Fruit fly (Drosophila melanogaster): ENCODE results near the gene btn.

btn gene

DNA sequence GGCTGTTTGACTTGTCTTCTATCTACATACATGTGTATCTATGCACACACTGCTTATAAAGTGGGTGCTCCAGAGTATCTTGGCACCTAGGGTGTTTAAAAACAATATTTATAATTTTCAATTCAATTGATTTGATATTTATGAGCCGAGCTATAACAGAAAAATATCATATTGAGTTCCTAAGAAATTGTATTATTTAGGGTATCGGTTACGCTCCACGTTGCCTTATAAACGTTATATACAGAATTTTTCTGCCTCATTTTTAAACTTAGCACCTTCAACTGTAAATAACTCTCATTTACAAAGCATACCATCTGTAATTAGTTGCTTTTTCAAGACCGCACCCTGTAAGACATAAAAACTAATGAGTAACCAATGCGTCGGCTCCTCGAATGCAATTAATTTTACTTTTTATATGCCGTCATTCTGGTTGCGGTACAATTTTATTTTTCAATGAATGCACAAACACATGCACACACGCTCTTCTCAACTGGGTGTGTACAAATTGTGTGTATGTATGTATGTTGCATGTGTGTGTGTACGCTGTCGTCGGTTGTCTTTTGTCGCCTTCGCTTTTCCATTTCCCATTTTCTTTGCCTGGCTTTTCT, 4.3 kb upstream of the btn start (continued):
- peak; percentile 1 for TF ChIP-seq maf-S (GFP tag; optimal IDR thresholded peaks at IDR 0.05)
- TF ChIP-seq eve (GFP tag; optimal IDR thresholded peaks at IDR 0.05): no peak
- no peak for TF ChIP-seq ase (GFP tag; IDR thresholded peaks at IDR 0.05)
- TF ChIP-seq CG6689 (GFP tag; IDR thresholded peaks at IDR 0.05): peak; percentile 35; the same call in 1 of the 2 replicates
- no peak for TF ChIP-seq CG4854 (GFP tag; optimal IDR thresholded peaks at IDR 0.05)
- TF ChIP-seq Hr39 (optimal IDR thresholded peaks at IDR 0.05): no peak
- TF ChIP-seq GATAe (GFP tag; conservative IDR thresholded peaks at IDR 0.05): no peak
- TF ChIP-seq Usf (GFP tag; optimal IDR thresholded peaks at IDR 0.05): peak; percentile 35
- no peak for TF ChIP-seq z (GFP tag; IDR thresholded peaks at IDR 0.05)
- TF ChIP-seq ttk (GFP tag; IDR thresholded peaks at IDR 0.05): 0 out of 2 replicates have a peak, but pooled peaks have one; percentile 34
- no peak for TF ChIP-seq mirr (GFP tag; optimal IDR thresholded peaks at IDR 0.05)
- no peak for TF ChIP-seq bowl (GFP tag; IDR thresholded peaks at IDR 0.05)
- no peak for TF ChIP-seq CG4404 (GFP tag; IDR thresholded peaks at IDR 0.05)
- TF ChIP-seq CG11247 (GFP tag; IDR thresholded peaks at IDR 0.05): no peak
- TF ChIP-seq gt (GFP tag; IDR thresholded peaks at IDR 0.05): no peak
- TF ChIP-seq CG3065 (GFP tag; optimal IDR thresholded peaks at IDR 0.05): peak; percentile 28
- peak; percentile 23 to 72 for TF ChIP-seq Hr51 (GFP tag; optimal IDR thresholded peaks at IDR 0.05)
- TF ChIP-seq CG12391 (tag; optimal IDR thresholded peaks at IDR 0.05): peak; percentile 73
- TF ChIP-seq dmrt11E (tag; optimal IDR thresholded peaks at IDR 0.05): peak; percentile 85
- no peak for TF ChIP-seq Sin3A (optimal IDR thresholded peaks at IDR 0.05)
- peak; percentile 12 for TF ChIP-seq CG4328 (GFP tag; optimal IDR thresholded peaks at IDR 0.05)
- no peak for TF ChIP-seq Rfx (GFP tag; IDR thresholded peaks at IDR 0.05)
- peak; percentile 36 for TF ChIP-seq CG1603 (tag; optimal IDR thresholded peaks at IDR 0.05)
- peak; percentile 42; the same call in 1 of the 2 replicates for TF ChIP-seq CG17328 (GFP tag; IDR thresholded peaks at IDR 0.05)
- TF ChIP-seq Nf-YB (GFP tag; optimal IDR thresholded peaks at IDR 0.05): peak; percentile 38
- TF ChIP-seq CG31441 (GFP tag; IDR thresholded peaks at IDR 0.05): peak; percentile 82
- TF ChIP-seq dan (GFP tag; IDR thresholded peaks at IDR 0.05): no peak
- TF ChIP-seq D19A (tag; optimal IDR thresholded peaks at IDR 0.05): peak; percentile 73
- TF ChIP-seq crc (GFP tag; optimal IDR thresholded peaks at IDR 0.05): no peak
- TF ChIP-seq Gsc (GFP tag; IDR thresholded peaks at IDR 0.05): no peak
- TF ChIP-seq Asciz (GFP tag; optimal IDR thresholded peaks at IDR 0.05): peak; percentile 69
- no peak for TF ChIP-seq CG42726 (GFP tag; IDR thresholded peaks at IDR 0.05; ENCODE audit: partially characterized antibody)
- peak; percentile 42 for TF ChIP-seq CG10654 (GFP tag; optimal IDR thresholded peaks at IDR 0.05)
- TF ChIP-seq NK7.1 (GFP tag; optimal IDR thresholded peaks at IDR 0.05): no peak
- peak; percentile 57 for TF ChIP-seq CG4424 (GFP tag; optimal IDR thresholded peaks at IDR 0.05)
- no peak for TF ChIP-seq lbe (GFP tag; optimal IDR thresholded peaks at IDR 0.05)
- TF ChIP-seq pho (GFP tag; optimal IDR thresholded peaks at IDR 0.05): no peak
- TF ChIP-seq tap (tag; optimal IDR thresholded peaks at IDR 0.05): peak; percentile 46
- peak; percentile 41 for TF ChIP-seq CG1233 (GFP tag; optimal IDR thresholded peaks at IDR 0.05)
- TF ChIP-seq ro (GFP tag; IDR thresholded peaks at IDR 0.05): no peak
- peak; percentile 16 to 27 for TF ChIP-seq dpn (GFP tag; optimal IDR thresholded peaks at IDR 0.05)
- TF ChIP-seq Taf1 (GFP tag; IDR thresholded peaks at IDR 0.05): no peak
- TF ChIP-seq emc (GFP tag; optimal IDR thresholded peaks at IDR 0.05): no peak
- TF ChIP-seq ftz-f1 (GFP tag; optimal IDR thresholded peaks at IDR 0.05): no peak
- TF ChIP-seq esg (GFP tag; conservative IDR thresholded peaks at IDR 0.05): peak; percentile 37
- no peak for TF ChIP-seq CG8478 (optimal IDR thresholded peaks at IDR 0.05)
- TF ChIP-seq CG2202 (tag; optimal IDR thresholded peaks at IDR 0.05): peak; percentile 50
- TF ChIP-seq jing (GFP tag; optimal IDR thresholded peaks at IDR 0.05): peak; percentile 5
- no peak for TF ChIP-seq B-H2 (GFP tag; optimal IDR thresholded peaks at IDR 0.05)
- peak; percentile 83 for TF ChIP-seq CG2712 (tag; optimal IDR thresholded peaks at IDR 0.05)
- no peak for TF ChIP-seq CG16779 (GFP tag; IDR thresholded peaks at IDR 0.05)
- peak; percentile 64 for TF ChIP-seq CG10209 (GFP tag; optimal IDR thresholded peaks at IDR 0.05)

Measured in whole organism, embryonic.